Fruit fly (Drosophila melanogaster) whole organism: ENCODE data around the gene CG6696.

ENCODE experiments used
- Dll ChIP-seq: fragments of >200 bp; optimal IDR thresholded peaks from 2 replicates; lab custom pipeline; 2017
- pan ChIP-seq: fragments of >200 bp; optimal IDR thresholded peaks from 2 replicates; lab custom pipeline; 2017
- psq ChIP-seq: fragments of >200 bp; optimal IDR thresholded peaks from 2 replicates; lab custom pipeline; 2017

DNA sequence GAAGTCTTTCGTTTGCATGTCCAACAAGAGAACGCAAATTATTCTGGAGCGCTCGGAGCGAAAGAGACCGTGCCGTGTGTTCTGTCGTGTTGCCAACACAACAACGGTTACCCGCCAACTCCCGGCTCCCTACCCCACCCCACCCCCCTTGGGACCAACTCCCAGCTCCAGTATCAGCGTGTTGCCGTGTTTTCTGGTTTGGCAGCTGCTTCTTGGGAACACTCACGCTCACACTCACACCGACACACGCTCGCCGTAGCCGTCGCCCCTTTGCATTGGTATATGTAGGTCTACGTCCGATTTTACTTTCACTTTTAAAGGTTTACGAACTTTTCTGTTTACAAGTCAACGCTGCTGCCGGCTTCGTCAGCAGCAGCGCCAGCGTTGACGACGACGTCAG is 13.3 kb upstream of the CG6696 start:
- TF ChIP-seq psq (lab: Kevin White, UChicago), result no peak
- TF ChIP-seq Dll (lab: Kevin White, UChicago), result no peak
- no peak for TF ChIP-seq pan (lab: Kevin White, UChicago)
